Fruit fly (Drosophila melanogaster): ENCODE data around the gene CG6282.

- TF ChIP-seq CG33213 (GFP tag; optimal IDR thresholded peaks at IDR 0.05) = no peak
- TF ChIP-seq CG12744 (GFP tag; optimal IDR thresholded peaks at IDR 0.05) = no peak
- TF ChIP-seq Asciz (GFP tag; optimal IDR thresholded peaks at IDR 0.05) = no peak
- no peak for TF ChIP-seq emc (GFP tag; optimal IDR thresholded peaks at IDR 0.05)
Observed at dm6 chr3L:8619588-8619987, 15.1 kb downstream of the CG6282 start, which contains the start of gene S-Lap2.

Measured in whole organism, embryonic.